Fruit fly (Drosophila melanogaster) whole organism, larva: ENCODE data around the gene CG8564.

Source experiments
- noc ChIP-seq: fragments of 200-800 bp; sonication (Bioruptor generic); optimal IDR thresholded peaks from 3 replicates; lab custom pipeline; 2019; ENCODE audit warnings: missing biosample characterization, mild to moderate bottlenecking, missing genetic modification characterization, moderate library complexity

Gene CG8564

DNA sequence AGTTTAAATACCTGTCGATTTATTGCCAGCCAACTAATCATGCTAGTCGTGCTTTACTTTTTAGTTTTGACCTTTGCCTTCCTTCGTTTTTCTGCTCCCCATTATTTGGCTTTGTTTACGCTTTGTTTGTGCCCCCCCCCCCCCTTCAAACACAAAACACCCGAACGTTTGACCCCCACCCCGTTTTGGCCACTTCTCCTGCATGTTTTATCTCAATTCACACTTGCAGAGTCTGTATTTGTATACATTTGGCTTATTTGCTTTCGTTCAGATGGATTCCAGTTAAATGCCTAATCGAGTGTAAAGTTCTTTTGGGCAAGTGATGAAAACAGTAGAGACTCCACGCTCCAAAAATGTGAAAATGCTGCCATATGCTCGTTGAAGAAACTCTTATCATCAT, 38.4 kb downstream of the CG8564 start:
- peak; percentile 45 for TF ChIP-seq noc (tag; lab: Kevin White, UChicago)

DNA sequence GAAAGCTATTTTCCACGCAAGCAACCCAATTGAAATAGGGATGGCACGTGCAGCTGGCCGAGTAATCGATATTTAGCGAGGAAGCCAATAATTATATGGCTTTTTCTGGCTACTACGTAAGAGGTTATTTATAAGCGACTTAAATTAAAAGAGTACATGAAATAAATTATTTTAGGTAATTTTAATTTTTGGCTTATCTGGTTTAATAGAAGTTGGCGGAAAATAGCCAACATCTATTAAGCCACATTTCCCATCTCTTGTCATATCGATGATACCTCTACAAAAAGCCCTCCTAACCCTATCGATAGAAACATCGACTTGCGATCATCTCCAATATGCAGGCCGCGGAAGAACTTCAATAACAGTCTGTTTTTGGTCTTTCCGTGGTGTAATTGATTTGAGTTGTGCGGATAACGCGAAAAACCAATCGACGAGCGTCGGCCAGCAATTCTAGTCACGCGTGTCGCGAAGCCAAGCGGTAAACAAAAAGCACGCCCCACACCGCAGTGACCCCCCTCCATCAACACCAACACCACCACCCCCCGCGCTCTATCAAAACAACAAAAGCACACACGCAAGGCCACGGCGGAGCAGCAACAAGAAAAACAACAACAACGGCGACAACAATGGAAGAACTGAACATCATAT, 39.6 kb downstream of the CG8564 start, which contains the start of the genes Srp19 and qm:
Gene Srp19, minus strand, starts transcription at position 51 of the 648 bp plus-strand sequence.
Gene qm, plus strand, starts transcription at position 330 of the 648 bp plus-strand sequence.
- peak; percentile 33 for TF ChIP-seq noc (tag; lab: Kevin White, UChicago)

DNA sequence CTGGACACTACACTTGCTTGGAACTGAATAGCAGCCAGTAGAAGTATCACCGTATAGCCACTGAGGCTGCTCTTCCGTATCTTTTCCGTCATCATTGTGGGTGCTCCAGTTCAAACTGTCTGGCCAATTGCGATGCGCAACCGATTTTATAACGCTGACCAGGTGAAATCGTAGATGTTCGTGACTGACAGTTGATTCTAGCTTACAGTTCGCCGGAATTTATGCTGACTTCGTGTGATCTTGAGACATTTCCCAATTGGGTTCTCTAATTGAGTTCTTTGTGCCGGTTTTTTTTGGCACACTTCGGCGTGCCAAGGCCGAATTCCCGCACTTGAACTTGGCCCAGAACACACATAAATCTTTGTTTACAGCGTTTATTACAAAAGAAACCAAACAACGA, 40.8 kb downstream of the CG8564 start, which contains the start of gene CG14834:
Gene CG14834, minus strand, starts transcription at position 173 of the 400 bp plus-strand sequence.
- TF ChIP-seq noc (tag; lab: Kevin White, UChicago) = no peak

DNA sequence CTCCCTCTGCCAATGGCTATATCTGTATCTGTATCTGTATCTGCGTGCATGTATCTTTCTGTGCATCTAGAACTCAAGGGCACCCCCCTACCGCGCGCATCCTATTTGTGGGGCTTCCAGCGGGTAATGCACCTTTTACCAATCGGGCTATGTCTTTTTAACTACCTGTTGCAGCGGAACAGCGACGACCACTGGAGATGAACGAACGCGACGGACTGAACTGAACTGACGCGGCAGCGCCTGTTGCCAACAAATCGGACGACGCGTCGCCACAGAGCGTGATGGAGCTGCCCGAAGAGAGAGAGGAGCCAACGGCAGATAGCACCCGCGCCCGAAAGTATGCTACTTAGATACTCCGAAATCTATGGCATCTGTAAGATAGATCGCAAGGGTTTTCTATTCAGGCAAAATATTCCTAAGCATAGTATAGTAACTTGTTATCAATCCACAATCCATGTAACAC, 42.7 kb downstream of the CG8564 start, which contains the start of gene Cln7:
Gene Cln7, minus strand, starts transcription at position 219 of the 463 bp plus-strand sequence.
- TF ChIP-seq noc (tag; lab: Kevin White, UChicago) = peak; percentile 64

DNA sequence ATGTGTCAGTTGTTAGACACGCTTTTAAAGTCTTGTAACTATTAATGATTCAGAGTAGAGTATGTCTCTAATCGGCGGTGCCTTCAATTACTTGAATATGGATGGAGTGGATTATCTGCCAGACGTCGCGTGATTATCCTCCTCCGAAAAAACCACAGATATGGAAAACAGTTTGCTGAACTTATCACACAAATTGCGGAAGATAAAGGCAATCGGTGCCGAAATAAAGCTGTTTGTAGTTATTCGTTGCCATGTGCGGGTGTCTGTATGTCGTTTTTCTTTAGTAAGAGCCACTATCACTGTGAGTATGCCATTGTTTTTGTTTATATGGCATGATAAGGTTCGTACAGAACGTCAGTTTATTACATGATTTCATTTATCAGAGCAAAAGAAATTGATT, 43.7 kb downstream of the CG8564 start:
- TF ChIP-seq noc (tag; lab: Kevin White, UChicago) = no peak

DNA sequence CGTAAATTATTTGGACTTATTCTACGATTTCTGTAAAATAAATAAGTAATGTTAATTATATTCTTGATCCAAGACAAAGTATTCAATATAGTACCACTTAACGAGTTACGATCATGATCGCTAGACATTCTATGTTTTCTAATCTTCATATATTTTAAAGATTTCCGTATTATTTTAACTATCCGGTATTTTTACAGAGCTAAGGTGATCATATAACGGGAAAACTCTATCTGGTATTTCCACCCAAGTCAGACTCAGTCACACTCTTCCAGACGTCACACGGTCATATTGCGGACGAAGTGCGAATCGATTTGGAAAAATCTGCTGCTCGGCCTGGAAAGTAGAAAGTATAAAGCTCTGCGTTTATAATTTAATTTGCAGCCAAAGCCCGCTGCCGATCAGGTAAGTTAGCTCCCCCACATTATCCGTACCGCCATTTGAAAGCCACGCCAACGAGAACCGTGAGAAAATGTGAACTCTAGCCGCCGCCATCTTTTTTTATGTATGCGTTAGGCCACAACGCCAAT, 48.4 kb downstream of the CG8564 start, which contains the start of the genes lark and eco:
Gene lark, plus strand, starts transcription at position 51 of the 527 bp plus-strand sequence.
Gene eco, minus strand, starts transcription at position 125 of the 527 bp plus-strand sequence.
- TF ChIP-seq noc (tag; lab: Kevin White, UChicago) = no peak

DNA sequence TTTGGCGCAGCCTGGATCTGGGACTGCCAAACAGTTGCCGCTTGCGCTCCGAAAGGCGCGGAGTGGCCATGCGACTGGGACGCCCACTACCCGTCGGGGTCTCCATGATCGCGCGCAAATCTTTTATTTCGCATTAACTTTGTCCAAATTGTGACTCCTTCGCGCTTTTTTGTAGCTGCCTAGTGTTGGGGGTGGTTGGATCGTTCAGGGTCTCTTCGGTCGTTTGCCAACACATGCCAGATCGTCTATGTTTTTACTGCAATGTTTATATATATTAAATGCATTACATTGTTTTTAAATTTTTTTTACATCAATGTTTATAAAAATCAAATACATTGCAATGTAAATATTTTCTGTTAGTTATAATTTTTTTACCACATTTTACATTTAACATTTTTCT, 48.9 kb downstream of the CG8564 start:
- TF ChIP-seq noc (tag; lab: Kevin White, UChicago) = no peak
